Worm (Caenorhabditis elegans): Measurements from ENCODE around the gene mett-10.

The mett-10 gene

ce11 chrIII:10134517-10134916 is 19.7 kb downstream of the mett-10 start:
- peak; percentile 36 for TF ChIP-seq pha-4 (tag; optimal IDR thresholded peaks at IDR 0.05)
- TF ChIP-seq elt-2 (tag; optimal IDR thresholded peaks at IDR 0.05), result peak; percentile 63
- no peak for TF ChIP-seq nhr-76 (tag; optimal IDR thresholded peaks at IDR 0.05)
- TF ChIP-seq pqm-1 (tag; optimal IDR thresholded peaks at IDR 0.05), result peak; percentile 23

DNA sequence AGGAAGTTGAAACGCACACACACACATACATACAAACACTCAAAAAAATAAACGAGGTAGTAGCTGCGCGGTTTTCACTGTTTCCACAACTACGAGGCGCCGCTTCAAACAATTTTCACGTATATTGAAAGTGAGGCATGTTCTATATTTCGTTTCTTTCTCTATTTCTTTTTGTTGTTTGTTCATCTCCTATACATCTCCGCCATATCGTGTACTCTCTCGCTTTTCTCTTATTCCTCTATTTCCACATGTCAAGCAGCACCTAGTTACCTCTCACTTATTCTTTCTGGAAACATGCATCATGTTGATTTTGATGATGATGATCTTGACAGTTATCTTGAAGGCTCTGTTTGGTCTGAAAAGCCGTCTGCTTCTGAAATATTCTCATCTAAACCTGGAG is 21.9 kb downstream of the mett-10 start, which contains the start of gene ZK1128.7:
Gene ZK1128.7 (plus strand): TSS at position 229 of the 400 bp plus-strand sequence.
- TF ChIP-seq mml-1 (tag; optimal IDR thresholded peaks at IDR 0.05) (no peak), daf-12 (tag; optimal IDR thresholded peaks at IDR 0.05) (no peak), ztf-4 (tag; optimal IDR thresholded peaks at IDR 0.05) (no peak), nhr-23 (tag; optimal IDR thresholded peaks at IDR 0.05) (peak; percentile 22), elt-2 (tag; optimal IDR thresholded peaks at IDR 0.05) (no peak), pha-4 (tag; optimal IDR thresholded peaks at IDR 0.05) (peak; percentile 51), unc-39 (tag; optimal IDR thresholded peaks at IDR 0.05) (no peak)

DNA sequence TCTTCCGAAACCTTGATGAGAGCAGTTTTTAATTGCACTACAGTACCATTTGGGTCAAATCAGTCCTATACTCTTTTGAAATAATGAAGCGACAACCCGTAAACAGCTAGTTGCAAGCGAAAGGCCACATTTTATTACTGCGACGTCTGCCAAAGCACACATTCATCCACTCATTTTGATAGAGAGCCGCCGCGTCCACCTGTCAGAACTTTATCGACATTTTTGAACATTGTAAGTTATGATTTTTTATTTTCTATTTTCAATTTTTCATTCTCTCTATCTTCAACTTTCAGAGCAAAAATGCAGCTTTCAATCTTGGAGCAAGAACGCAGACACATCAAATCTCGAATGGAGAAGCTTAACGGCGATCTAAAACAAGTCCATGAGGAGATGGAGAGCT is 25.9 kb downstream of the mett-10 start, which contains the start of gene K08E5.6:
Gene K08E5.6 (plus strand): TSS at position 301 of the 400 bp plus-strand sequence.
- TF ChIP-seq lin-39 (tag; optimal IDR thresholded peaks at IDR 0.05) (no peak), zag-1 (tag; optimal IDR thresholded peaks at IDR 0.05) (no peak), lsy-12 (tag; optimal IDR thresholded peaks at IDR 0.05) (no peak), fkh-2 (tag; optimal IDR thresholded peaks at IDR 0.05) (no peak), jun-1 (tag; optimal IDR thresholded peaks at IDR 0.05) (no peak), snpc-4 (tag; optimal IDR thresholded peaks at IDR 0.05) (no peak), nfya-1 (tag; optimal IDR thresholded peaks at IDR 0.05; ENCODE audit: insufficient read depth) (no peak), ceh-28 (tag; optimal IDR thresholded peaks at IDR 0.05) (no peak), ZK546.5 (tag; optimal IDR thresholded peaks at IDR 0.05) (no peak), eor-1 (tag; optimal IDR thresholded peaks at IDR 0.05) (no peak), ztf-4 (tag; optimal IDR thresholded peaks at IDR 0.05) (no peak)

ce11 chrIII:10146701-10147100 is 31.9 kb downstream of the mett-10 start, which contains the start of gene K08E5.1:
TSS of gene K08E5.1 (minus strand) at chrIII:10146801.
- no peak for TF ChIP-seq eor-1 (tag; optimal IDR thresholded peaks at IDR 0.05)
- TF ChIP-seq ZK546.5 (tag; optimal IDR thresholded peaks at IDR 0.05), result no peak
- TF ChIP-seq elt-2 (tag; optimal IDR thresholded peaks at IDR 0.05), result no peak
- TF ChIP-seq mml-1 (tag; optimal IDR thresholded peaks at IDR 0.05), result no peak
- TF ChIP-seq snpc-4 (tag; optimal IDR thresholded peaks at IDR 0.05), result no peak
- TF ChIP-seq fkh-2 (tag; optimal IDR thresholded peaks at IDR 0.05), result no peak
- TF ChIP-seq nhr-237 (tag; optimal IDR thresholded peaks at IDR 0.05), result no peak
- TF ChIP-seq R02D3.7 (tag; optimal IDR thresholded peaks at IDR 0.05), result no peak
- no peak for TF ChIP-seq nfya-1 (tag; optimal IDR thresholded peaks at IDR 0.05; ENCODE audit: insufficient read depth)
- no peak for TF ChIP-seq ama-1 (optimal IDR thresholded peaks at IDR 0.05)
- TF ChIP-seq lsy-12 (tag; optimal IDR thresholded peaks at IDR 0.05), result no peak
- no peak for TF ChIP-seq nhr-25 (tag; optimal IDR thresholded peaks at IDR 0.05)
- no peak for TF ChIP-seq nhr-12 (tag; optimal IDR thresholded peaks at IDR 0.05)
- no peak for TF ChIP-seq unc-62 (GFP tag; optimal IDR thresholded peaks at IDR 0.05)
- no peak for TF ChIP-seq egl-5 (tag; optimal IDR thresholded peaks at IDR 0.05)
- TF ChIP-seq pha-4 (tag; optimal IDR thresholded peaks at IDR 0.05), result no peak
- no peak for TF ChIP-seq elt-1 (tag; optimal IDR thresholded peaks at IDR 0.05)
- no peak for TF ChIP-seq pqm-1 (tag; optimal IDR thresholded peaks at IDR 0.05)
- TF ChIP-seq lin-15B (tag; optimal IDR thresholded peaks at IDR 0.05), result no peak

DNA sequence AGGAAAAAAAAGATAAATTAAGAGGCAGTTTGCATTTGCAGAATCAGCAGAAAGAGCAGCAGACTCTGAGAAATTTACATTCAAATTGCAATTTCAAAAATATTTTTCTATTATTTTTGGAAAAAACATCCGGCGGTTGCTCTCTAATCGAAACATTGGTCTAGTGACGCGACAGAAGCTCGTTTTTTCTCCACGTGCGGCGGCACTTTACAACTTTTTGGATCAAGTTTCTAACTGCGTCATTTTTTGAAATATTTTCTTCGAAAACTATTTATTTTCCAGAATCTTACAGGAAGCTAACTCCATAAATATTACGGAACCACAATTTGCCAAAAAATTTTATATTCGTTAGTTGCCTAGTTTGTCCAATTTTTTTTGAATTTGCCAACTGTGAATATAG is 35.1 kb downstream of the mett-10 start:
- TF ChIP-seq ztf-4 (tag; optimal IDR thresholded peaks at IDR 0.05) (no peak), nhr-76 (tag; optimal IDR thresholded peaks at IDR 0.05) (no peak), ama-1 (optimal IDR thresholded peaks at IDR 0.05) (no peak), elt-1 (tag; optimal IDR thresholded peaks at IDR 0.05) (no peak), lsy-12 (tag; optimal IDR thresholded peaks at IDR 0.05) (no peak), mml-1 (tag; optimal IDR thresholded peaks at IDR 0.05) (no peak)

ce11 chrIII:10150710-10151109 is 35.9 kb downstream of the mett-10 start:
- TF ChIP-seq ceh-16 (tag; optimal IDR thresholded peaks at IDR 0.05) (no peak), nhr-77 (tag; optimal IDR thresholded peaks at IDR 0.05) (no peak), nhr-11 (tag; optimal IDR thresholded peaks at IDR 0.05) (no peak)

All from whole organism, L3 larva.